Worm (Caenorhabditis elegans) whole organism, L1 larva: ENCODE data around the gene T22B7.4.
A peak's percentile ranks its signal among the peaks of the same experiment; 100 is the strongest.

Source experiments
- F16B12.6 ChIP-seq: fragments of 150-350 bp; optimal IDR thresholded peaks from 2 replicates; lab custom pipeline; 2014; ENCODE audit warnings: missing biosample characterization, missing genetic modification characterization
- ceh-8 ChIP-seq: fragments of 200-800 bp; sonication (Bioruptor generic); optimal IDR thresholded peaks from 2 replicates; lab custom pipeline; 2018; ENCODE audit warnings: mild to moderate bottlenecking, missing genetic modification characterization, moderate library complexity, missing compliant biosample characterization
- dpl-1 ChIP-seq, 3 experiments: fragments of 150-350 bp in 2 of 3; sonication (generic microtip) in 1 of 3; optimal IDR thresholded peaks; 2 replicates each; lab custom pipeline; 2014 to 2017; ENCODE audit warnings: missing biosample characterization in 3 of 3, missing genetic modification characterization in 3 of 3, missing genetic modification reagents in 3 of 3
- dsc-1 ChIP-seq: sonication (generic microtip); optimal IDR thresholded peaks from 2 replicates; lab custom pipeline; 2016; ENCODE audit warnings: mild to moderate bottlenecking, missing genetic modification characterization, missing compliant biosample characterization
- efl-1 ChIP-seq, 4 experiments: fragments of 150-350 bp; optimal IDR thresholded peaks in 3 of 4; peaks in 1 of 4; 1 replicate in 1 of 4; 2 replicates in 3 of 4; lab custom pipeline; 2014; ENCODE audit warnings: missing biosample characterization in 2 of 4, missing genetic modification characterization in 2 of 4, missing genetic modification reagents in 2 of 4
- elt-3 ChIP-seq, 6 experiments: fragments of 150-350 bp in 1 of 6; sonication (generic microtip); optimal IDR thresholded peaks; 2 replicates each; lab custom pipeline; 2017 to 2018; ENCODE audit warnings: missing biosample characterization in 6 of 6, missing genetic modification characterization in 6 of 6, inconsistent platforms in 1 of 6
- fkh-10 ChIP-seq: sonication (generic microtip); optimal IDR thresholded peaks from 2 replicates; lab custom pipeline; 2017; ENCODE audit warnings: missing biosample characterization, missing genetic modification reagents, missing genetic modification characterization
- grh-1 ChIP-seq: fragments of 200-800 bp; sonication (Bioruptor generic); IDR thresholded peaks from 2 replicates; pipeline ENCODE4 v1.3.6; 2022; ENCODE audit warnings: missing genetic modification reagents, missing genetic modification characterization, missing compliant biosample characterization
- hpl-2 ChIP-seq: fragments of 150-350 bp; optimal IDR thresholded peaks from 2 replicates; lab custom pipeline; 2014; ENCODE audit warnings: missing biosample characterization, missing genetic modification reagents, missing genetic modification characterization
- irx-1 ChIP-seq: sonication (generic microtip); optimal IDR thresholded peaks from 2 replicates; lab custom pipeline; 2016; ENCODE audit warnings: missing genetic modification characterization, missing compliant biosample characterization
- lin-13 ChIP-seq: fragments of 150-350 bp; optimal IDR thresholded peaks from 2 replicates; lab custom pipeline; 2014; ENCODE audit warnings: missing biosample characterization, missing genetic modification reagents, missing genetic modification characterization
- lin-14 ChIP-seq: fragments of 200-800 bp; sonication (Bioruptor generic); optimal IDR thresholded peaks from 2 replicates; lab custom pipeline; 2018; ENCODE audit warnings: mild to moderate bottlenecking, missing genetic modification characterization, moderate library complexity, missing compliant biosample characterization
- lin-15B ChIP-seq: fragments of 150-350 bp; sonication (generic microtip); optimal IDR thresholded peaks from 3 replicates; lab custom pipeline; 2014; ENCODE audit warnings: missing biosample characterization, missing genetic modification characterization
- lin-35 ChIP-seq, 2 experiments: fragments of 150-350 bp; optimal IDR thresholded peaks; 2 replicates each; lab custom pipeline; 2014; ENCODE audit warnings: missing biosample characterization in 2 of 2, missing genetic modification characterization in 2 of 2, missing genetic modification reagents in 2 of 2
- lsy-2 ChIP-seq, 2 experiments: fragments of 150-350 bp; optimal IDR thresholded peaks; 2 replicates each; lab custom pipeline; 2014; ENCODE audit warnings: missing biosample characterization in 2 of 2, missing genetic modification characterization in 2 of 2
- mdl-1 ChIP-seq, 2 experiments: fragments of 150-350 bp; optimal IDR thresholded peaks; 2 replicates each; lab custom pipeline; 2014 to 2017; ENCODE audit warnings: missing biosample characterization in 2 of 2, missing genetic modification characterization in 2 of 2, inconsistent platforms in 1 of 2
- nhr-11 ChIP-seq: fragments of 150-350 bp; optimal IDR thresholded peaks from 2 replicates; lab custom pipeline; 2014; ENCODE audit warnings: missing biosample characterization, missing genetic modification characterization
- nhr-19 ChIP-seq: fragments of 200-800 bp; sonication (Bioruptor generic); conservative IDR thresholded peaks from 2 replicates; pipeline ENCODE4 v1.3.6; 2022; ENCODE audit warnings: missing genetic modification characterization, missing compliant biosample characterization
- nhr-20 ChIP-seq: sonication (generic microtip); optimal IDR thresholded peaks from 2 replicates; lab custom pipeline; 2016; ENCODE audit warnings: mild to moderate bottlenecking, missing genetic modification characterization, missing compliant biosample characterization
- nhr-71 ChIP-seq: sonication (generic microtip); optimal IDR thresholded peaks from 2 replicates; lab custom pipeline; 2016; ENCODE audit warnings: mild to moderate bottlenecking, missing genetic modification characterization, moderate library complexity, missing compliant biosample characterization
- nhr-77 ChIP-seq: fragments of 150-350 bp; optimal IDR thresholded peaks from 2 replicates; lab custom pipeline; 2014; ENCODE audit warnings: missing biosample characterization, missing genetic modification characterization
- nhr-84 ChIP-seq: sonication (generic microtip); optimal IDR thresholded peaks from 2 replicates; lab custom pipeline; 2017; ENCODE audit warnings: missing biosample characterization, missing genetic modification characterization
- nhr-85 ChIP-seq: sonication (generic microtip); peaks from one replicate; lab custom pipeline; 2016; ENCODE audit warnings: missing genetic modification characterization, inconsistent platforms, missing compliant biosample characterization
- nhr-90 ChIP-seq: sonication (generic microtip); optimal IDR thresholded peaks from 2 replicates; lab custom pipeline; 2016; ENCODE audit warnings: mild to moderate bottlenecking, missing genetic modification characterization, missing compliant biosample characterization; ENCODE audit not compliant: poor library complexity
- pag-3 ChIP-seq: sonication (generic microtip); optimal IDR thresholded peaks from 2 replicates; lab custom pipeline; 2017; ENCODE audit warnings: missing genetic modification characterization, mild to moderate bottlenecking, missing compliant biosample characterization, antibody characterized with exemption, borderline replicate concordance; ENCODE audit not compliant: insufficient read depth
- skn-1 ChIP-seq: fragments of 150-350 bp; optimal IDR thresholded peaks from 2 replicates; lab custom pipeline; 2014; ENCODE audit warnings: missing biosample characterization, missing genetic modification characterization
- snu-23 ChIP-seq: sonication (generic microtip); optimal IDR thresholded peaks from 2 replicates; lab custom pipeline; 2016; ENCODE audit warnings: missing genetic modification characterization, missing compliant biosample characterization
- sox-4 ChIP-seq: sonication (generic microtip); optimal IDR thresholded peaks from 2 replicates; lab custom pipeline; 2016; ENCODE audit warnings: missing genetic modification characterization, missing compliant biosample characterization
- tbx-2 ChIP-seq: sonication (generic microtip); optimal IDR thresholded peaks from 2 replicates; lab custom pipeline; 2016; ENCODE audit warnings: missing genetic modification characterization, missing compliant biosample characterization
- tlp-1 ChIP-seq: fragments of 150-350 bp; optimal IDR thresholded peaks from 2 replicates; lab custom pipeline; 2014; ENCODE audit warnings: missing biosample characterization, missing genetic modification characterization
- unc-30 ChIP-seq: sonication (generic microtip); optimal IDR thresholded peaks from 2 replicates; lab custom pipeline; 2017; ENCODE audit warnings: missing biosample characterization, missing genetic modification characterization
- vab-15 ChIP-seq: sonication (generic microtip); optimal IDR thresholded peaks from 2 replicates; lab custom pipeline; 2017; ENCODE audit warnings: missing genotype, mild to moderate bottlenecking, missing genetic modification characterization, missing compliant biosample characterization
- zag-1 ChIP-seq: fragments of 150-350 bp; optimal IDR thresholded peaks from 2 replicates; lab custom pipeline; 2014; ENCODE audit warnings: missing biosample characterization, missing genetic modification characterization
- zip-4 ChIP-seq: fragments of 200-800 bp; sonication (Bioruptor generic); optimal IDR thresholded peaks from 2 replicates; lab custom pipeline; 2018; ENCODE audit warnings: mild to moderate bottlenecking, missing genetic modification characterization, moderate library complexity, missing compliant biosample characterization

Gene T22B7.4

ce11 chrX:5659614-5660013 lies 18.4 kb upstream of the T22B7.4 start, which contains the start of gene T22B7.22:
Gene T22B7.22 (plus strand): TSS chrX:5659967.
- TF ChIP-seq lsy-2 (tag; optimal IDR thresholded peaks at IDR 0.05; lab: Kevin White, UChicago) (peak in 1 of 2 experiments; percentile 29), lin-14 (peak; percentile 86), unc-30 (no peak), sox-4 (tag; lab: Kevin White, UChicago) (no peak), nhr-85 (tag; lab: Kevin White, UChicago) (peak; percentile 95), snu-23 (GFP tag; lab: Kevin White, UChicago) (peak; percentile 65), nhr-71 (tag; lab: Kevin White, UChicago) (peak; percentile 44), zip-4 (GFP tag; lab: Kevin White, UChicago) (no peak), irx-1 (tag; lab: Kevin White, UChicago) (peak; percentile 14), hpl-2 (GFP tag; lab: Kevin White, UChicago) (no peak), mdl-1 (tag; optimal IDR thresholded peaks at IDR 0.05; lab: Kevin White, UChicago) (peak in 1 of 2 experiments; percentile 20), nhr-20 (peak; percentile 66), tbx-2 (tag; lab: Kevin White, UChicago) (no peak), grh-1 (peak; percentile 56), lin-35 (GFP tag; optimal IDR thresholded peaks at IDR 0.05; lab: Kevin White, UChicago) (peak in 1 of 2 experiments; percentile 32), lin-13 (no peak), vab-15 (tag; lab: Kevin White, UChicago) (no peak), elt-3 (tag; optimal IDR thresholded peaks at IDR 0.05; lab: Kevin White, UChicago) (peak in 1 of 6 experiments; percentile 3), nhr-90 (tag; lab: Kevin White, UChicago) (peak; percentile 20), nhr-11 (no peak), ceh-8 (GFP tag; lab: Kevin White, UChicago) (peak; percentile 18), nhr-19 (GFP tag; lab: Robert Waterston, UW) (peak; percentile 31; the same call in 1 of the 2 replicates), nhr-84 (tag; lab: Kevin White, UChicago) (no peak)

ce11 chrX:5655601-5656000 lies 14.4 kb upstream of the T22B7.4 start:
- no peak for TF ChIP-seq efl-1 (optimal IDR thresholded peaks at IDR 0.05; lab: Kevin White, UChicago)
- TF ChIP-seq efl-1 (GFP tag; optimal IDR thresholded peaks at IDR 0.05 in 1 of 2; lab: Kevin White, UChicago): peak in 1 of 2 experiments; percentile 62
- TF ChIP-seq zag-1 (tag; lab: Kevin White, UChicago): no peak

- peak; percentile 21 for TF ChIP-seq lin-14
- no peak for TF ChIP-seq nhr-19 (GFP tag; lab: Robert Waterston, UW)
- TF ChIP-seq efl-1 (optimal IDR thresholded peaks at IDR 0.05; lab: Kevin White, UChicago): no peak
- peak in 1 of 2 experiments; percentile 47 for TF ChIP-seq efl-1 (GFP tag; optimal IDR thresholded peaks at IDR 0.05 in 1 of 2; lab: Kevin White, UChicago)
Observed at ce11 chrX:5653813-5654212, 12.6 kb upstream of the T22B7.4 start, which contains the start of gene T22B7.7. Gene T22B7.7 (minus strand): TSS chrX:5654074.

- TF ChIP-seq tlp-1 (no peak), pag-3 (tag; lab: Kevin White, UChicago) (no peak), skn-1 (tag; lab: Kevin White, UChicago) (no peak), fkh-10 (GFP tag; lab: Kevin White, UChicago) (no peak), nhr-77 (tag; lab: Kevin White, UChicago) (no peak), lin-14 (no peak), lin-15B (tag; lab: Kevin White, UChicago) (no peak), F16B12.6 (tag; lab: Kevin White, UChicago) (no peak), dsc-1 (no peak), dpl-1 (GFP tag; optimal IDR thresholded peaks at IDR 0.05; lab: Kevin White, UChicago) (no peak)
Observed at ce11 chrX:5647884-5648283, 6.7 kb upstream of the T22B7.4 start, which contains the start of gene srv-7. Gene srv-7 (minus strand): TSS chrX:5647984.
